Worm (Caenorhabditis elegans): Measurements from ENCODE around the gene C09F9.2.

The C09F9.2 gene

ce11 chrII:14733424-14733823 lies 28.1 kb downstream of the C09F9.2 start, which contains the start of gene glna-1:
TSS of gene glna-1 (minus strand) at chrII:14733524.
- TF ChIP-seq bed-3 (GFP tag; optimal IDR thresholded peaks at IDR 0.05), result no peak

- TF ChIP-seq ces-1 (GFP tag; optimal IDR thresholded peaks at IDR 0.05) (no peak), blmp-1 (tag; optimal IDR thresholded peaks at IDR 0.05) (no peak), nhr-237 (tag; optimal IDR thresholded peaks at IDR 0.05) (no peak), unc-62 (GFP tag; optimal IDR thresholded peaks at IDR 0.05) (no peak), ztf-11 (tag; optimal IDR thresholded peaks at IDR 0.05) (no peak), ceh-43 (GFP tag; optimal IDR thresholded peaks at IDR 0.05) (no peak), ceh-39 (tag; optimal IDR thresholded peaks at IDR 0.05) (no peak), cnd-1 (tag; optimal IDR thresholded peaks at IDR 0.05) (no peak), M03D4.4 (tag; optimal IDR thresholded peaks at IDR 0.05) (no peak), unc-39 (tag; optimal IDR thresholded peaks at IDR 0.05) (no peak), elt-3 (tag; optimal IDR thresholded peaks at IDR 0.05) (no peak), tbx-8 (GFP tag; optimal IDR thresholded peaks at IDR 0.05) (no peak), nhr-28 (tag; optimal IDR thresholded peaks at IDR 0.05) (no peak), zip-8 (tag; optimal IDR thresholded peaks at IDR 0.05) (no peak), sem-2 (GFP tag; optimal IDR thresholded peaks at IDR 0.05) (no peak), ham-2 (GFP tag; optimal IDR thresholded peaks at IDR 0.05) (no peak)
These were observed 33.8 kb downstream of the C09F9.2 start, which contains the start of gene npr-34 for ce11 chrII:14739143-14739542. TSS of gene npr-34 (minus strand) at chrII:14739243.

- TF ChIP-seq flh-1 (GFP tag; optimal IDR thresholded peaks at IDR 0.05), result no peak
- TF ChIP-seq elt-3 (tag; optimal IDR thresholded peaks at IDR 0.05), result no peak
- TF ChIP-seq nhr-12 (tag; optimal IDR thresholded peaks at IDR 0.05), result no peak
- no peak for TF ChIP-seq ces-1 (GFP tag; optimal IDR thresholded peaks at IDR 0.05)
- TF ChIP-seq nhr-237 (tag; optimal IDR thresholded peaks at IDR 0.05), result no peak
- no peak for TF ChIP-seq ceh-39 (tag; optimal IDR thresholded peaks at IDR 0.05)
These were observed 39.8 kb downstream of the C09F9.2 start for ce11 chrII:14745127-14745526.

- TF ChIP-seq lsy-2 (tag; optimal IDR thresholded peaks at IDR 0.05) (no peak), elt-1 (tag; optimal IDR thresholded peaks at IDR 0.05; ENCODE audit: borderline replicate concordance, insufficient read depth) (no peak), bed-3 (GFP tag; optimal IDR thresholded peaks at IDR 0.05) (no peak), hlh-1 (tag; optimal IDR thresholded peaks at IDR 0.05) (no peak), unc-120 (tag; optimal IDR thresholded peaks at IDR 0.05; ENCODE audit: poor library complexity, severe bottlenecking) (no peak), drap-1 (GFP tag; optimal IDR thresholded peaks at IDR 0.05) (no peak), ztf-11 (tag; optimal IDR thresholded peaks at IDR 0.05) (no peak), mab-5 (tag; optimal IDR thresholded peaks at IDR 0.05) (no peak), blmp-1 (tag; optimal IDR thresholded peaks at IDR 0.05) (no peak), lin-13 (tag; optimal IDR thresholded peaks at IDR 0.05) (no peak), unc-62 (GFP tag; optimal IDR thresholded peaks at IDR 0.05) (no peak), lin-32 (GFP tag; optimal IDR thresholded peaks at IDR 0.05) (no peak), flh-1 (GFP tag; optimal IDR thresholded peaks at IDR 0.05) (no peak), M03D4.4 (tag; optimal IDR thresholded peaks at IDR 0.05) (no peak), nhr-2 (tag; optimal IDR thresholded peaks at IDR 0.05) (no peak), snpc-4 (tag; optimal IDR thresholded peaks at IDR 0.05) (no peak), zip-8 (tag; optimal IDR thresholded peaks at IDR 0.05) (no peak)
These were observed 47.1 kb downstream of the C09F9.2 start, which contains the start of gene smg-9 for ce11 chrII:14752187-14752959. TSS of gene smg-9 (minus strand) at chrII:14752849.

ce11 chrII:14753246-14753645 lies 47.9 kb downstream of the C09F9.2 start:
- no peak for TF ChIP-seq nhr-28 (tag; optimal IDR thresholded peaks at IDR 0.05)
- no peak for TF ChIP-seq ces-1 (GFP tag; optimal IDR thresholded peaks at IDR 0.05)
- no peak for TF ChIP-seq lin-13 (tag; optimal IDR thresholded peaks at IDR 0.05)
- TF ChIP-seq flh-1 (GFP tag; optimal IDR thresholded peaks at IDR 0.05), result no peak
- TF ChIP-seq zip-8 (tag; optimal IDR thresholded peaks at IDR 0.05), result no peak
- no peak for TF ChIP-seq ztf-11 (tag; optimal IDR thresholded peaks at IDR 0.05)
- no peak for TF ChIP-seq nhr-237 (tag; optimal IDR thresholded peaks at IDR 0.05)
- no peak for TF ChIP-seq drap-1 (GFP tag; optimal IDR thresholded peaks at IDR 0.05)
- TF ChIP-seq mab-5 (tag; optimal IDR thresholded peaks at IDR 0.05), result no peak
- no peak for TF ChIP-seq ceh-43 (GFP tag; optimal IDR thresholded peaks at IDR 0.05)
- TF ChIP-seq mls-2 (tag; optimal IDR thresholded peaks at IDR 0.05), result no peak
- TF ChIP-seq lsy-2 (tag; optimal IDR thresholded peaks at IDR 0.05), result no peak
- TF ChIP-seq elt-1 (tag; optimal IDR thresholded peaks at IDR 0.05; ENCODE audit: borderline replicate concordance, insufficient read depth), result no peak
- TF ChIP-seq nhr-76 (tag; optimal IDR thresholded peaks at IDR 0.05), result no peak
- TF ChIP-seq ham-2 (GFP tag; optimal IDR thresholded peaks at IDR 0.05), result no peak
- no peak for TF ChIP-seq pha-4 (tag; optimal IDR thresholded peaks at IDR 0.05)
- TF ChIP-seq ceh-83 (GFP tag; optimal IDR thresholded peaks at IDR 0.05), result no peak

Measured in whole organism, mixed stage, embryonic.